Fruit fly (Drosophila melanogaster): Measurements from ENCODE around the gene dan.

Gene dan

dm6 chr3R:25207405-25208003 is 23.3 kb downstream of the dan start (continued):
- TF ChIP-seq gsb-n (tag; optimal IDR thresholded peaks at IDR 0.05) (peak; percentile 74), ato (GFP tag; IDR thresholded peaks at IDR 0.05; ENCODE audit: partially characterized antibody) (no peak), CG18619 (GFP tag; optimal IDR thresholded peaks at IDR 0.05) (peak; percentile 75), CG13894 (tag; optimal IDR thresholded peaks at IDR 0.05) (no peak), CG8924 (tag; optimal IDR thresholded peaks at IDR 0.05) (peak; percentile 81), CG8944 (GFP tag; optimal IDR thresholded peaks at IDR 0.05) (no peak), CG5245 (GFP tag; optimal IDR thresholded peaks at IDR 0.05) (peak; percentile 29), Side (GFP tag; optimal IDR thresholded peaks at IDR 0.05) (peak; percentile 33), Spps (tag; optimal IDR thresholded peaks at IDR 0.05) (peak; percentile 39), Fer1 (GFP tag; optimal IDR thresholded peaks at IDR 0.05) (peak; percentile 78), CG42726 (GFP tag; IDR thresholded peaks at IDR 0.05; ENCODE audit: partially characterized antibody) (no peak), pzg (GFP tag; optimal IDR thresholded peaks at IDR 0.05) (no peak), ase (GFP tag; IDR thresholded peaks at IDR 0.05) (peak; percentile 61), CG11723 (GFP tag; optimal IDR thresholded peaks at IDR 0.05) (peak; percentile 61), Rfx (GFP tag; IDR thresholded peaks at IDR 0.05) (peak; percentile 66), NFAT (GFP tag; IDR thresholded peaks at IDR 0.05) (no peak), TFAM (GFP tag; optimal IDR thresholded peaks at IDR 0.05) (no peak), CG14710 (tag; optimal IDR thresholded peaks at IDR 0.05) (peak; percentile 74), Mes4 (GFP tag; optimal IDR thresholded peaks at IDR 0.05) (peak; percentile 36), CG12942 (GFP tag; optimal IDR thresholded peaks at IDR 0.05) (peak; percentile 53), tio (GFP tag; optimal IDR thresholded peaks at IDR 0.05) (peak; percentile 71), CG15696 (tag; optimal IDR thresholded peaks at IDR 0.05) (peak; percentile 64), Aef1 (GFP tag; IDR thresholded peaks at IDR 0.05) (peak; percentile 63), CrebB (tag; optimal IDR thresholded peaks at IDR 0.05) (peak; percentile 34), tap (tag; optimal IDR thresholded peaks at IDR 0.05) (peak; percentile 77), H15 (GFP tag; IDR thresholded peaks at IDR 0.05) (peak; percentile 58; the same call in 2 of the 3 replicates), Gsc (GFP tag; IDR thresholded peaks at IDR 0.05) (no peak), Hmx (GFP tag; optimal IDR thresholded peaks at IDR 0.05) (no peak), ttk (GFP tag; IDR thresholded peaks at IDR 0.05) (peak; percentile 67), HLHmδ (GFP tag; optimal IDR thresholded peaks at IDR 0.05) (no peak), scrt (GFP tag; optimal IDR thresholded peaks at IDR 0.05) (peak; percentile 52), Nf-YB (GFP tag; optimal IDR thresholded peaks at IDR 0.05) (peak; percentile 63), CG6689 (GFP tag; IDR thresholded peaks at IDR 0.05) (peak; percentile 82), inv (GFP tag; IDR thresholded peaks at IDR 0.05; ENCODE audit: partially characterized antibody) (no peak), nerfin-2 (GFP tag; IDR thresholded peaks at IDR 0.05; ENCODE audit: partially characterized antibody) (no peak), CG11504 (tag; optimal IDR thresholded peaks at IDR 0.05) (peak; percentile 86), bigmax (GFP tag; optimal IDR thresholded peaks at IDR 0.05) (no peak), Fer3 (tag; optimal IDR thresholded peaks at IDR 0.05) (peak; percentile 72), hkb (optimal IDR thresholded peaks at IDR 0.05) (no peak), hkb (GFP tag; IDR thresholded peaks at IDR 0.05) (peak; percentile 83), Sry-δ (GFP tag; optimal IDR thresholded peaks at IDR 0.05) (no peak), CG12299 (tag; optimal IDR thresholded peaks at IDR 0.05) (peak; percentile 54), Nf-YC (tag; optimal IDR thresholded peaks at IDR 0.05) (peak; percentile 41), CG4707 (GFP tag; optimal IDR thresholded peaks at IDR 0.05) (peak; percentile 45), CG11093 (GFP tag; IDR thresholded peaks at IDR 0.05) (0 out of 3 replicates have a peak, but pooled peaks have one; percentile 28), CG10959 (GFP tag; IDR thresholded peaks at IDR 0.05) (no peak; the same call in 1 of the 2 replicates), Dll (GFP tag; IDR thresholded peaks at IDR 0.05; ENCODE audit: partially characterized antibody) (no peak), bowl (GFP tag; IDR thresholded peaks at IDR 0.05) (no peak), HmgZ (tag; optimal IDR thresholded peaks at IDR 0.05) (peak; percentile 62), ash1 (GFP tag; optimal IDR thresholded peaks at IDR 0.05) (no peak)

Data from whole organism, embryonic.